Fruit fly (Drosophila melanogaster): ENCODE data around the gene ATP6AP2.

The ATP6AP2 gene

DNA sequence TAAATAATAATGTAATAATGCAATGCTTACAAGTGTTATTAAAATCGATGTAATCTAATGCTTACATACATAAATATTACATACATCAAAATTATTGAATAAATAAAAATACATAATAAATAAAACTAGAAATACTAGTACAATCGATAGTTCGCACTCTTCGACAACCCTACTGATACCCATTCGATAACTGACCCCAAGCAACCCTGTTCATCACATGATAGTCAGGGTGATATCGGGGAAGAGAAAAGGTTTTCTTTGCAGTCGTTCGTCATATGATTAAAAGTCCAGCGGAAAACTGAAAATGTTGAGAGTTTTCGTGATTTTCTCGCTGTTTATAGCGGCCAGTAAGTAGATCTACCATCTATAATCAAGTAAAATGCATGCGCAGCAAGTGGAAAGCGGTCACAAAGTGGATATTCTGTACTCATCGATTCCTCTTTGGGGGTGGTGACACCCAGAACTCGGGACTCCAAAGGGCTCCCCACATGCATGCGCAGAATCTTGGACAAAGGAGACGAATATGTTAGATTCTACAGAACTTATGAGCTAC is at the start of gene ATP6AP2:
Gene ATP6AP2 (plus strand): TSS at position 218 of the 553 bp plus-strand sequence.
- TF ChIP-seq psq (optimal IDR thresholded peaks at IDR 0.05): no peak

DNA sequence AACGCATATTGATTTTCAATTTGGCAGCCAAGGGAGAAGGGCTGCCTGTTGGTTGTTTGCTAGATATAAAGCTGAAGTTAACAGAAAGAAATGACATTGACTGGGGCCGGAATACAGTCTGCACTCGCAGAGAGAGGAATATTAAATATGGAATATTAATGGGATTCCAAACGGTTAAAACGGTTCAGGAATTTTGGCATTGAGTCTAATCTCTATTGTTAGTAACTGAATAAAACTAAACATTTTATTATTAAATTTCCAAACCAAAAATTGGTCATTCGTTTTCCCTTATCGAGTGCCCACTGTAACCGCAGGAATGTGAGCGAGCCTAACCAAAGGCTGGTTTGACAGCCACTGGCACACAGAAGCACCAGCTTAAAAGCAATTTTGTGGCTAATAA is 47.4 kb upstream of the ATP6AP2 start:
- TF ChIP-seq CG8478 (optimal IDR thresholded peaks at IDR 0.05): no peak
- TF ChIP-seq psq (optimal IDR thresholded peaks at IDR 0.05): no peak
- no peak for TF ChIP-seq usp (GFP tag; optimal IDR thresholded peaks at IDR 0.05)
- TF ChIP-seq Dll (optimal IDR thresholded peaks at IDR 0.05): no peak
- TF ChIP-seq pan (optimal IDR thresholded peaks at IDR 0.05): no peak
- no peak for TF ChIP-seq EcR (GFP tag; optimal IDR thresholded peaks at IDR 0.05)

DNA sequence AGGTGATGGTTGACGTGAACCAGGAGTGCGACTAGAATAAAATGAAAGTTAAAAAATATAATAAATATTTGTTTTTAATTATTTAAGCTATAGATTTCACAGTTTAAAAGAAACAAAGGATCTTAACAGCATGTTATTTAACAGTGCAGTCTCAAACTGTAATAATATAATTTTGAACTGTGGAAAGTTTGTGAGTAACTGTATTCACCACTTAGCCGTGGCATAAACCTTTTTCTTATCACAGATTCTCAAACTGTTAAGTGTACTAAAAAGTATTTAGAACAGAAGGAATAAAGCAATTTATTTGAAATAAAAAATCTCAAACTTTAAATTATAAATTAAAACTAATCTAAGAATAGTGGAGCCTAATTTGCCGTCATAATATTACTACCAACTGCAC is 46.2 kb upstream of the ATP6AP2 start:
- no peak for TF ChIP-seq Dll (optimal IDR thresholded peaks at IDR 0.05)
- no peak for TF ChIP-seq pan (optimal IDR thresholded peaks at IDR 0.05)
- no peak for TF ChIP-seq CG8478 (optimal IDR thresholded peaks at IDR 0.05)
- no peak for TF ChIP-seq EcR (GFP tag; optimal IDR thresholded peaks at IDR 0.05)
- TF ChIP-seq psq (optimal IDR thresholded peaks at IDR 0.05): no peak
- TF ChIP-seq usp (GFP tag; optimal IDR thresholded peaks at IDR 0.05): no peak

DNA sequence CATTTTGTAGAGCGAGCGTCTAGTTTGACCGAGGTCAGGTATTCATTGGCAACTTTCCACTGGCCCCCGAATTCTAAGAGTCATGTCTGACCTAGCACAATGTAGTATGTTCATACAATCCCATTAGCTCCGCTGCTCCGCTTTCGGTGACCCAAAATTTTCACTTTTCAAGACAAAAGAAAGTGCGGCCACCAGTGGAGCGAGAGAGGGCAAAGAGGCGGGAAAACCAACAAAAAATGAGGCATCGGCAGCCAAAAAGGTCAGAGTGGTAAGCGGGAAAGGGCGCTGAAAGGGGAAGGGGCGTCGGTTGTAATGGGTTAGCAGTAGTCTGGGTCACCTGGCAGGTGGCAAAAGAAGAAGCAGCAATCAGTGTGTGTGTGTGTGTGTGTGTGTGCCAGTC is 44.9 kb upstream of the ATP6AP2 start:
- TF ChIP-seq CG8478 (optimal IDR thresholded peaks at IDR 0.05): no peak
- no peak for TF ChIP-seq usp (GFP tag; optimal IDR thresholded peaks at IDR 0.05)

DNA sequence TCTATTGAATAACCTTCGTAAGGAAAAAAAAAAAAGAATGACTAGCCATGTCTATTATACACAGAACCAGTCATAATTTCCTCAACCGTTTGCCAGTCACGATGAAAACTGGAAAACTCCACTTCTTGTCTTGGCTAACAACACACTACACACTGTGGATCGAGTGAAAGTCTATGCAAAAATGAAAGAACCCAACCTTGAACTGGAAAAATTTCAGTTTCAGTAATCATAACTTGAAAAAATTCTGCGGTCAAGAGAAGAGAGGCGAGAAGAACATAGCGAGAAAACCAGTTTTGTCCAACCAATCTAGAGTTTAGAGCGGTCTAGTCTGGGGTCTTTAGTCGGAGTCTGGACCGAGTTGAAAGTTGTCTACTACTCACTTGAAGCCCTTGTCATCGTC is 42.8 kb upstream of the ATP6AP2 start:
- no peak for TF ChIP-seq psq (optimal IDR thresholded peaks at IDR 0.05)
- no peak for TF ChIP-seq Dll (optimal IDR thresholded peaks at IDR 0.05)
- no peak for TF ChIP-seq CG8478 (optimal IDR thresholded peaks at IDR 0.05)
- TF ChIP-seq usp (GFP tag; optimal IDR thresholded peaks at IDR 0.05): no peak
- no peak for TF ChIP-seq pan (optimal IDR thresholded peaks at IDR 0.05)
- TF ChIP-seq EcR (GFP tag; optimal IDR thresholded peaks at IDR 0.05): peak in 1 of 2 experiments; percentile 24

DNA sequence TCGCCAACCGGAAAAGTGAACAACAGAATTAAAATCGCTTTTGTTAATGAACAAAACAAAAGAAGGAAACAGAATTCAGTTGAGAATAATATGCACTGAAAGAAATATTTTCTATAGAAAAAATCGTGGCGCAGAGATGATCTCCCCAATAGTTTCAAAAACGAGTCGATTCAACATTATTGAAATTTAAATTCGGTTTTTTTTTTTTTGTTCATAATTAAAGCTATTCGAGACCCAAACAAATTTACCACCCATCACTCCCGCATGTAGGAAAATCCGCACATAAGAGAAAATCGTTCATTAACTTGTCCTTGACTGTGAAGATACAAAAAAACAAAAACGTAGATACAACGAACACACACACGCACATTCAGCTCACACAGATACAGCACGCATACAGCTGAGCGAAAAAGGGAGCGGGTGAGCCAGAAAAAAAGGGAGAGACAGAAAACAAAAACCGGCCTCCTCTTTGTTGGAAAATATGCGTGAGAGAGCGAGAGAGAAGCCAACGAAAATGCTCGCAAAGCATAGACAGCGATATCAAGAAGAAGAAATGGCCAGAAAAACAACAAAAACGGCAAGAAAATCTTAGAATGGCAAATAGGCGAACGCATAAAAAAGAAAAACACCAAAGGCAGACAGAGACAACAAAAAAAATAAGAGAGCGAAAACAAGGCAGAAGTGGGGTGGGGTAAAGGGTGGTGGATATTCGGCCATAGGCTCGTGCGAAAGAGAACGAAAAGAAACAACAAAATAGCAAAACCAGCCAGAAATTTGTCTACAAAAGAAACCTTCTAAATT is 40.2 kb upstream of the ATP6AP2 start:
- TF ChIP-seq usp (GFP tag; optimal IDR thresholded peaks at IDR 0.05) (no peak), Dll (optimal IDR thresholded peaks at IDR 0.05) (no peak), CG8478 (optimal IDR thresholded peaks at IDR 0.05) (no peak), EcR (GFP tag; optimal IDR thresholded peaks at IDR 0.05) (no peak), psq (optimal IDR thresholded peaks at IDR 0.05) (no peak), pan (optimal IDR thresholded peaks at IDR 0.05) (no peak)

DNA sequence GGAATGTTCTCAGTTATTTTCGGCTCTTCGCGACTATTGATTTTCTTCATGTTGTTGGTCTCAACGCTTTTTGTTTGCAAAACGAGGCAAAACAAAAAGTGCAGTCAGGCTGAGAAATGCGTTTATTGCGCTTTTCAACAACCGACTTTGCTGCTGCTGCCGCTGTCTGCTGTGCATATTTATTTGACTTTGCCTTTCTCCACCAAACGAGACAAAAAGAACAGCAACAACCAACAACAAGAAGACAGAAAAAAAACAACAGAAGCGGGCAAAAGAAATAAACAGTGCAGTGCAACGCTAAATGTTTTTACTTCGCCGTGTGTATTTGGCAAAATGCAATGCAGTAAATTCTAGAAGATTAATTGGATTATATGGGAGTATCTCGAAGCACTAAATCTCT is 38.1 kb upstream of the ATP6AP2 start:
- TF ChIP-seq EcR (GFP tag; optimal IDR thresholded peaks at IDR 0.05) (no peak), pan (optimal IDR thresholded peaks at IDR 0.05) (no peak)

DNA sequence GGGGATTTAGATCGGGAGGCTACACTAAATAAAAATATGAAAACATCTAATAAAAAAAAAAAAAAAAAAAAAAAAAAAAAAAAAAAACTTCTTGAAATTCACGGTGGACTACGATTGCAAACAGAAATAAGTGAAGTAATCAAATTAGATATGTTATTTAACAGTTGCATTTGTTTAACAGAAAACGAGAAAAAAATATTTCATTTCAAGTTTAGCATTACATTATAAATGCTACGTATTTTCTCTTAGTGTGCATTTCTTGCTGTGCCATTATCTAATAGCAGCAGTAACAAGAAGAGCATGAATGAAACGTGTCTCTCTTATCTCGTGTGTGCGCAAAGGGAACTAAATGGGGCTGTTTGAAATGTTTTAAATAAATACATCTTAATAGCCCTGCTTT is 35.6 kb upstream of the ATP6AP2 start:
- TF ChIP-seq EcR (GFP tag; optimal IDR thresholded peaks at IDR 0.05) (no peak), usp (GFP tag; optimal IDR thresholded peaks at IDR 0.05) (no peak), CG8478 (optimal IDR thresholded peaks at IDR 0.05) (no peak), pan (optimal IDR thresholded peaks at IDR 0.05) (no peak)

DNA sequence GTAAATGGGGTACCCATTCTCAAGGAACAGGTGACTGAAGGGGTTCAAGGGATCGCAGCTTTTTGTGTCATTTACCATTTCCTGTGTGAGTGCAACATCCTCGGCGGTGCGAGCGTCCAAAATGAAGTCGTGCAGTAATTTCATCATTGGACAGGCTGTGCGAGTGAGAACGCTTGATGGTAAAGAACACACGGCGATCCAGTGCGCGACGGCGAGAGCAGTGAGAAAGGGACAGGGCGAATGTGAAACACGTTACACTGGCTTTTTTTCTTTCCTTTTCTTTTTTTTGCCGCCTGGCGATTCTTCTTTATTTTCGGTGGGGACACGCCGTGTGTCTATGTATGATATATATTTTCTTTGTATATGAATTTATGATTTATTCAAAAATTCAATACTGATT is 34.3 kb upstream of the ATP6AP2 start:
- TF ChIP-seq Dll (optimal IDR thresholded peaks at IDR 0.05) (no peak), CG8478 (optimal IDR thresholded peaks at IDR 0.05) (no peak), EcR (GFP tag; optimal IDR thresholded peaks at IDR 0.05) (no peak), psq (optimal IDR thresholded peaks at IDR 0.05) (no peak), pan (optimal IDR thresholded peaks at IDR 0.05) (no peak), usp (GFP tag; optimal IDR thresholded peaks at IDR 0.05) (no peak)

DNA sequence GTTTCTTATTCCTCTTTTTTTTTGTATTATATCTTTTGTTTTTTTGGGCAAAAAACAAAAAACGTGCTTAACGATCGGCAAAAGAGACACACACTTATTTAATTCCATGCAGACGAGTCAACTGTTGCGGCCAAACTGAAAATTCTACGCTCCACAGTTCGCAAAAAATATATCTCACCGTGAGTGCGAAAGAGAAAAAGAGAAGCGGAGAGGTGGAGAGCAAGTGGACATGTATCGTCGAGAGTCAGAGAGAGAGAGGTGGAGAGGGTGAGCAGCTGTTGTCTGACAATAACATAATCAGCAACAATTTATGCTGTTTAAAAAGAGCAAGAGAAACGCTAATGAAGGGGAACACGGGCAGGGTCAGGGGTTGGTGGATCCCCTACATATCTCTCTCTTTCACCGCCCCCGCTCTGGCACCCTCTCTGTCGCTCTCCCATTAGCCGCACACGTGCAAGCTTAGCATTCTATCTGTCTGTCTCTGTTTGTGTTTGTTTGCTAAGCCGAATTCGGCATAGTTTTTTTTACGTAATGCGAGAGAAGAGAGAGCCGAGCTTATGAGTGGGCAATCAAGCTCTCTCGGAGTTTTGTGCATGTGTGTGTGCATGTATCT is 33.6 kb upstream of the ATP6AP2 start:
- TF ChIP-seq pan (optimal IDR thresholded peaks at IDR 0.05): no peak
- TF ChIP-seq CG8478 (optimal IDR thresholded peaks at IDR 0.05): peak; percentile 13
- peak; percentile 79 for TF ChIP-seq Dll (optimal IDR thresholded peaks at IDR 0.05)

DNA sequence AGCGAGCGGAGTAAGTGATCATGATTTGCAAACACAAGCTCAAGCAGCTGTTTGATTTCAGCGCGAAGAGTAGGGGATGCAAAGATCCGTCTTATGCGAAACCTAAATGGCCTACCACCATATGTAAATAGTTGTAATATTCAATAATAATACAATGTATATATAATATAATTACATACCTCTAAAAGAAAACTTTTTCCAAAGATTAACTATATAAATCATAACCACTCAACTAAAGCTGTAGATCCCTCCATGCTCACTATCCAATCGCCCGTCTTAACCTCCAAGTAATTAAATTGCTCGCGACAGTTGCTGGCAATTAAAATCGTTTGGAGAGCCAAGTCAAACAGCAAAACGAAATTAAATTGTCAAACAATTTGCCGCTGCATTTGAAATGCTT is 33.1 kb upstream of the ATP6AP2 start:
- TF ChIP-seq CG8478 (optimal IDR thresholded peaks at IDR 0.05): no peak

DNA sequence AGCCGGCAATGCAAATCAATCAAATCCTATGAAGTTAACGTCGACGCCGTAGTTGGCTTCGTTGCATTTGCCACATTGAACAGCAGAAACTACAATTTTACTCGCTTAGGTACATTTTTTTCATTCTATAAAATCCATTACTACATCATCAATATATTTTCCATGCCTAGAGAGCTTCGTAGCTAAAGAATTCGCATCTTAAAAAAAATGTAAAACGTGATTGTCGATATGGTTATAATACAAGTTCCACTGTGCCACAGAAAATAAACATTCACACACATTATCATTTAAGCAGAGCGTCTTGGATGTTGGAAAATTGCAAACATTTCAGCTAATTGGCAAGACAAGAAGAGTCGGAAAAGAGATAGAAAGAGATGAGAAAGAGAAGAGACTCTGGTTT is 32.5 kb upstream of the ATP6AP2 start:
- TF ChIP-seq EcR (GFP tag; optimal IDR thresholded peaks at IDR 0.05) (no peak), psq (optimal IDR thresholded peaks at IDR 0.05) (no peak), Dll (optimal IDR thresholded peaks at IDR 0.05) (no peak), pan (optimal IDR thresholded peaks at IDR 0.05) (no peak), usp (GFP tag; optimal IDR thresholded peaks at IDR 0.05) (no peak), CG8478 (optimal IDR thresholded peaks at IDR 0.05) (no peak)

DNA sequence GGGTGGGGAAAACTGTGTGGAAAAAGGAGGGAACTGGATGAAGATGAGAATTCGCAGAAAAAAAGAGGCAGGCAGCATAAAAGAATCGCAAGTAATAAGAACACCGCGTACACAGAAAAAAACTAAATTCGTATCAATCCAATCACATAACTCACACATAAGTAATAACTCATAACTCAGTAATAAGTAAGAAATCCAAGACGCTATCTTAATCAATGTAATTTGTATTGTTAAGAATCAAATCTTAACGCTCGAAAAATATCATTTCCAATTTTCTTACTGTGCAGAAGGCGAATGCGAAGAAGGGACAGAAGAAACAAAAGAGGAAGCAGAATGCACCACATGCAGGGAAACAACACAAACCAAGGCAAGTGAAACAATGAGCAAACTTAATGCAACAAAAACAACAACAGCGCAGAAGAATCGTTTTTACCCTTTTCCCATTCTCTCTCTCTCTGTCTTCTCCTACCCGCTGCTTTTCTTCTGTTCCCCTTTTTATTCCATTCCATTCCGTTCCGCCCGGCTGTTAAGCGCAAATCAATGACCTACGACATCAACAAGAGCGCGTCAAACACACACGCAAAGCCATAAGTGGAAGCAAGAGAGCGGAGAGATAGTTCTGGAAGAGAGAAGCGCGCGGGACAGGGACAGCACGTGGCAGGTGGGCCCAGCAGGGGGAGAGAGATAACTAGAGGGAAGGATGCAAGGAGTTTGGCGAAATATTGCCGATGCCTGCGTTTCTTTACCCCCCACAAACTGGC is 31.2 kb upstream of the ATP6AP2 start:
- TF ChIP-seq psq (optimal IDR thresholded peaks at IDR 0.05) (peak; percentile 35), CG8478 (optimal IDR thresholded peaks at IDR 0.05) (no peak), EcR (GFP tag; optimal IDR thresholded peaks at IDR 0.05) (peak; percentile 18 to 84), usp (GFP tag; optimal IDR thresholded peaks at IDR 0.05) (no peak), Dll (optimal IDR thresholded peaks at IDR 0.05) (peak; percentile 54)
